Worm (Caenorhabditis elegans) whole organism, L2 larva: ENCODE measurements around the gene rpa-1.

Experiments
- blmp-1 ChIP-seq: sonication (generic microtip); optimal IDR thresholded peaks from 2 replicates; lab custom pipeline; 2017; ENCODE audit warnings: missing genetic modification characterization, mild to moderate bottlenecking, missing compliant biosample characterization, antibody characterized with exemption, moderate library complexity; ENCODE audit not compliant: insufficient read depth
- ceh-82 ChIP-seq: fragments of 150-350 bp; optimal IDR thresholded peaks from 2 replicates; lab custom pipeline; 2014; ENCODE audit warnings: missing biosample characterization, missing genetic modification characterization
- mdl-1 ChIP-seq, 2 experiments: fragments of 150-350 bp in 1 of 2; sonication (generic microtip) in 1 of 2; optimal IDR thresholded peaks; 2 replicates each; lab custom pipeline; 2017; ENCODE audit warnings: missing biosample characterization in 2 of 2, missing genetic modification characterization in 2 of 2
- nhr-129 ChIP-seq: fragments of 150-350 bp; optimal IDR thresholded peaks from 2 replicates; lab custom pipeline; 2014; ENCODE audit warnings: missing biosample characterization, missing genetic modification characterization
- sma-9 ChIP-seq, 2 experiments: fragments of 150-350 bp in 1 of 2; sonication (generic microtip) in 1 of 2; optimal IDR thresholded peaks; 2 replicates each; lab custom pipeline; 2014 to 2016; ENCODE audit warnings: missing genetic modification characterization in 2 of 2, mild to moderate bottlenecking in 1 of 2, missing biosample characterization in 1 of 2, missing compliant biosample characterization in 1 of 2, missing genetic modification reagents in 1 of 2, moderate library complexity in 1 of 2
- unc-39 ChIP-seq: fragments of 150-350 bp; optimal IDR thresholded peaks from 2 replicates; lab custom pipeline; 2014; ENCODE audit warnings: missing biosample characterization, missing genetic modification characterization
- zag-1 ChIP-seq: fragments of 150-350 bp; optimal IDR thresholded peaks from 2 replicates; lab custom pipeline; 2014; ENCODE audit warnings: missing biosample characterization, missing genetic modification characterization

ce11 chrII:7624272-7624671 is 40.1 kb upstream of the rpa-1 start:
- no peak for TF ChIP-seq blmp-1 (tag; lab: Kevin White, UChicago)
- TF ChIP-seq sma-9 (GFP tag; optimal IDR thresholded peaks at IDR 0.05; lab: Kevin White, UChicago) = no peak
- no peak for TF ChIP-seq sma-9 (tag; optimal IDR thresholded peaks at IDR 0.05; lab: Kevin White, UChicago)
- no peak for TF ChIP-seq zag-1 (tag; lab: Kevin White, UChicago)
- TF ChIP-seq unc-39 (tag; lab: Kevin White, UChicago) = no peak
- TF ChIP-seq mdl-1 (tag; optimal IDR thresholded peaks at IDR 0.05; lab: Kevin White, UChicago) = no peak
- no peak for TF ChIP-seq nhr-129 (tag; lab: Kevin White, UChicago)
- TF ChIP-seq ceh-82 (tag; lab: Kevin White, UChicago) = no peak
